Fruit fly (Drosophila melanogaster): ENCODE measurements around the gene SH3PX1.
A peak's percentile ranks its signal among the peaks of the same experiment; 100 is the strongest.

SH3PX1 gene

dm6 chr3L:9713383-9713827 lies at the start of gene SH3PX1:
Gene SH3PX1 (minus strand): TSS chr3L:9713827.
- peak; percentile 95 for TF ChIP-seq svp (GFP tag)
- TF ChIP-seq Hr38 (GFP tag; optimal IDR thresholded peaks at IDR 0.05), result no peak
- no peak for TF ChIP-seq achi (GFP tag; optimal IDR thresholded peaks at IDR 0.05)
- no peak for TF ChIP-seq CG6792 (GFP tag; optimal IDR thresholded peaks at IDR 0.05)
- TF ChIP-seq Sox15 (GFP tag; optimal IDR thresholded peaks at IDR 0.05), result no peak
- TF ChIP-seq CG6276 (GFP tag; optimal IDR thresholded peaks at IDR 0.05), result no peak
- TF ChIP-seq CG9139 (GFP tag; optimal IDR thresholded peaks at IDR 0.05), result no peak
- TF ChIP-seq dsx (GFP tag; optimal IDR thresholded peaks at IDR 0.05; ENCODE audit: poor library complexity, severe bottlenecking), result no peak
- TF ChIP-seq CG6854 (GFP tag; optimal IDR thresholded peaks at IDR 0.05), result peak; percentile 7
- no peak for TF ChIP-seq CG11902 (GFP tag; optimal IDR thresholded peaks at IDR 0.05)
- TF ChIP-seq Sox102F (GFP tag; optimal IDR thresholded peaks at IDR 0.05), result no peak
- no peak for TF ChIP-seq ss (GFP tag; optimal IDR thresholded peaks at IDR 0.05)
- no peak for TF ChIP-seq CG7368 (GFP tag; optimal IDR thresholded peaks at IDR 0.05)
- no peak for TF ChIP-seq dac (GFP tag; optimal IDR thresholded peaks at IDR 0.05)
- no peak for TF ChIP-seq vri (GFP tag; optimal IDR thresholded peaks at IDR 0.05)
- no peak for TF ChIP-seq fd85E (GFP tag; optimal IDR thresholded peaks at IDR 0.05)
- peak; percentile 30 for TF ChIP-seq CG1621 (tag; optimal IDR thresholded peaks at IDR 0.05)
- TF ChIP-seq CG11762 (GFP tag; optimal IDR thresholded peaks at IDR 0.05; ENCODE audit: insufficient read depth), result no peak

- TF ChIP-seq salr (GFP tag; optimal IDR thresholded peaks at IDR 0.05) (no peak), CG15336 (GFP tag; IDR thresholded peaks at IDR 0.05) (peak; percentile 56; the same call in 1 of the 2 replicates), Eip93F (GFP tag; optimal IDR thresholded peaks at IDR 0.05) (no peak), CG3919 (GFP tag; optimal IDR thresholded peaks at IDR 0.05) (peak; percentile 48), Hr38 (GFP tag; optimal IDR thresholded peaks at IDR 0.05) (no peak), CG3032 (tag; optimal IDR thresholded peaks at IDR 0.05) (no peak), eg (GFP tag; IDR thresholded peaks at IDR 0.05) (no peak), Met (GFP tag; optimal IDR thresholded peaks at IDR 0.05) (no peak), Eip78C (GFP tag) (peak; percentile 87), CG1621 (tag; optimal IDR thresholded peaks at IDR 0.05) (no peak), CG32006 (GFP tag; optimal IDR thresholded peaks at IDR 0.05) (no peak), Sox102F (GFP tag; optimal IDR thresholded peaks at IDR 0.05) (peak; percentile 2), dac (GFP tag; optimal IDR thresholded peaks at IDR 0.05) (no peak), CG7368 (GFP tag; optimal IDR thresholded peaks at IDR 0.05) (no peak), Sox14 (GFP tag; optimal IDR thresholded peaks at IDR 0.05) (peak; percentile 14), CG6792 (GFP tag; optimal IDR thresholded peaks at IDR 0.05) (no peak), topi (GFP tag; optimal IDR thresholded peaks at IDR 0.05) (no peak), CG16779 (tag; optimal IDR thresholded peaks at IDR 0.05) (no peak), CG6276 (GFP tag; optimal IDR thresholded peaks at IDR 0.05) (peak; percentile 75), CG31627 (GFP tag; optimal IDR thresholded peaks at IDR 0.05) (no peak), CG8119 (GFP tag; IDR thresholded peaks at IDR 0.05) (peak; percentile 42; the same call in 1 of the 3 replicates), Lpt (GFP tag; optimal IDR thresholded peaks at IDR 0.05) (no peak), CG10669 (GFP tag; optimal IDR thresholded peaks at IDR 0.05) (no peak), Ets96B (tag; optimal IDR thresholded peaks at IDR 0.05) (no peak), Eip75B (GFP tag; optimal IDR thresholded peaks at IDR 0.05) (no peak), Ets21C (GFP tag; optimal IDR thresholded peaks at IDR 0.05) (no peak), fd85E (GFP tag; optimal IDR thresholded peaks at IDR 0.05) (no peak), CG34406 (GFP tag; optimal IDR thresholded peaks at IDR 0.05) (no peak), ss (GFP tag; optimal IDR thresholded peaks at IDR 0.05) (peak; percentile 4 to 35), CG6163 (GFP tag; IDR thresholded peaks at IDR 0.05) (0 out of 3 replicates have a peak, but pooled peaks have one; percentile 33), CG6854 (GFP tag; optimal IDR thresholded peaks at IDR 0.05) (peak; percentile 36), pdm3 (GFP tag; optimal IDR thresholded peaks at IDR 0.05) (no peak), spab (GFP tag; optimal IDR thresholded peaks at IDR 0.05) (no peak), CG11294 (GFP tag; IDR thresholded peaks at IDR 0.05) (no peak), CG10631 (GFP tag; optimal IDR thresholded peaks at IDR 0.05) (no peak), net (GFP tag; optimal IDR thresholded peaks at IDR 0.05) (peak; percentile 44), fd59A (GFP tag; optimal IDR thresholded peaks at IDR 0.05) (no peak), CG11902 (GFP tag; optimal IDR thresholded peaks at IDR 0.05) (no peak), vri (GFP tag; optimal IDR thresholded peaks at IDR 0.05) (peak; percentile 25), svp (GFP tag) (peak; percentile 24), Hr39 (GFP tag; optimal IDR thresholded peaks at IDR 0.05) (no peak), fkh (GFP tag; optimal IDR thresholded peaks at IDR 0.05) (peak; percentile 85), Hr4 (GFP tag; optimal IDR thresholded peaks at IDR 0.05) (no peak)
These were observed 48.5 kb upstream of the SH3PX1 start for dm6 chr3L:9762036-9762597.
